Worm (Caenorhabditis elegans) whole organism, L2 larva: ENCODE measurements around the gene F54D5.7.
A peak's percentile ranks its signal among the peaks of the same experiment; 100 is the strongest.

Source experiments
- C34F6.9 ChIP-seq: fragments of 150-350 bp; optimal IDR thresholded peaks from 2 replicates; lab custom pipeline; 2014; ENCODE audit warnings: missing biosample characterization, missing genetic modification characterization
- F13H6.1 ChIP-seq: sonication (generic microtip); optimal IDR thresholded peaks from 2 replicates; lab custom pipeline; 2016; ENCODE audit warnings: missing genetic modification characterization, missing compliant biosample characterization
- R02D3.7 ChIP-seq: fragments of 150-350 bp; optimal IDR thresholded peaks from 2 replicates; lab custom pipeline; 2014; ENCODE audit warnings: missing biosample characterization, missing genetic modification characterization
- Y55F3AM.14 ChIP-seq: fragments of 200-800 bp; sonication (Bioruptor generic); optimal IDR thresholded peaks from 2 replicates; lab custom pipeline; 2018; ENCODE audit warnings: mild to moderate bottlenecking, missing genetic modification characterization, missing compliant biosample characterization
- ZK546.5 ChIP-seq: sonication (generic microtip); optimal IDR thresholded peaks from 2 replicates; lab custom pipeline; 2017; ENCODE audit warnings: missing biosample characterization, missing genetic modification characterization
- alr-1 ChIP-seq: fragments of 150-350 bp; optimal IDR thresholded peaks from 2 replicates; lab custom pipeline; 2014; ENCODE audit warnings: missing biosample characterization, missing genetic modification characterization
- aly-2 ChIP-seq: fragments of 150-350 bp; optimal IDR thresholded peaks from 2 replicates; lab custom pipeline; 2014; ENCODE audit warnings: missing biosample characterization, missing genetic modification characterization
- ama-1 ChIP-seq: fragments of 150-350 bp; optimal IDR thresholded peaks from 2 replicates; lab custom pipeline; 2018; ENCODE audit warnings: inconsistent platforms
- blmp-1 ChIP-seq: sonication (generic microtip); optimal IDR thresholded peaks from 2 replicates; lab custom pipeline; 2017; ENCODE audit warnings: missing genetic modification characterization, mild to moderate bottlenecking, missing compliant biosample characterization, antibody characterized with exemption, moderate library complexity; ENCODE audit not compliant: insufficient read depth
- ceh-16 ChIP-seq: fragments of 150-350 bp; optimal IDR thresholded peaks from 2 replicates; lab custom pipeline; 2014; ENCODE audit warnings: missing biosample characterization, missing genetic modification characterization
- ceh-82 ChIP-seq: fragments of 150-350 bp; optimal IDR thresholded peaks from 2 replicates; lab custom pipeline; 2014; ENCODE audit warnings: missing biosample characterization, missing genetic modification characterization
- crh-2 ChIP-seq: sonication (generic microtip); optimal IDR thresholded peaks from 2 replicates; lab custom pipeline; 2017; ENCODE audit warnings: missing biosample characterization, missing genetic modification characterization
- dmd-4 ChIP-seq: sonication (generic microtip); optimal IDR thresholded peaks from 2 replicates; lab custom pipeline; 2017; ENCODE audit warnings: missing biosample characterization, missing genetic modification characterization
- egl-27 ChIP-seq: sonication (generic microtip); optimal IDR thresholded peaks from 3 replicates; lab custom pipeline; 2017; ENCODE audit warnings: missing biosample characterization, missing genetic modification reagents, missing genetic modification characterization
- elt-1 ChIP-seq: fragments of 150-350 bp; optimal IDR thresholded peaks from 2 replicates; lab custom pipeline; 2014; ENCODE audit warnings: missing biosample characterization, missing genetic modification characterization
- elt-3 ChIP-seq: sonication (generic microtip); optimal IDR thresholded peaks from 2 replicates; lab custom pipeline; 2017; ENCODE audit warnings: missing biosample characterization, missing genetic modification characterization
- fos-1 ChIP-seq: fragments of 150-350 bp; optimal IDR thresholded peaks from 2 replicates; lab custom pipeline; 2014; ENCODE audit warnings: missing biosample characterization, missing genetic modification characterization
- gmeb-1 ChIP-seq: fragments of 150-350 bp; optimal IDR thresholded peaks from 2 replicates; lab custom pipeline; 2014; ENCODE audit warnings: missing biosample characterization, missing genetic modification characterization
- lin-11 ChIP-seq: fragments of 150-350 bp; sonication (generic microtip); optimal IDR thresholded peaks from 2 replicates; lab custom pipeline; 2014; ENCODE audit warnings: missing biosample characterization, missing genetic modification characterization, inconsistent platforms, mixed read lengths
- lin-13 ChIP-seq: fragments of 150-350 bp; optimal IDR thresholded peaks from 2 replicates; lab custom pipeline; 2014; ENCODE audit warnings: missing biosample characterization, missing genetic modification reagents, missing genetic modification characterization
- lin-39 ChIP-seq: fragments of 150-350 bp; optimal IDR thresholded peaks from 2 replicates; lab custom pipeline; 2014; ENCODE audit warnings: missing biosample characterization, missing genetic modification reagents, missing genetic modification characterization
- mab-5 ChIP-seq: fragments of 150-350 bp; optimal IDR thresholded peaks from 2 replicates; lab custom pipeline; 2014; ENCODE audit warnings: missing biosample characterization, missing genetic modification characterization
- mbf-1 ChIP-seq: sonication (generic microtip); optimal IDR thresholded peaks from 2 replicates; lab custom pipeline; 2017; ENCODE audit warnings: missing biosample characterization, missing genetic modification characterization
- mdl-1 ChIP-seq, 2 experiments: fragments of 150-350 bp in 1 of 2; sonication (generic microtip) in 1 of 2; optimal IDR thresholded peaks; 2 replicates each; lab custom pipeline; 2017; ENCODE audit warnings: missing biosample characterization in 2 of 2, missing genetic modification characterization in 2 of 2
- nhr-10 ChIP-seq: sonication (generic microtip); optimal IDR thresholded peaks from 2 replicates; lab custom pipeline; 2017; ENCODE audit warnings: missing biosample characterization, missing genetic modification characterization
- nhr-11 ChIP-seq: fragments of 150-350 bp; optimal IDR thresholded peaks from 2 replicates; lab custom pipeline; 2014; ENCODE audit warnings: missing biosample characterization, missing genetic modification characterization
- nhr-12 ChIP-seq: fragments of 150-350 bp; optimal IDR thresholded peaks from 2 replicates; lab custom pipeline; 2014; ENCODE audit warnings: missing biosample characterization, missing genetic modification characterization
- nhr-129 ChIP-seq: fragments of 150-350 bp; optimal IDR thresholded peaks from 2 replicates; lab custom pipeline; 2014; ENCODE audit warnings: missing biosample characterization, missing genetic modification characterization
- nhr-23 ChIP-seq: fragments of 150-350 bp; optimal IDR thresholded peaks from 2 replicates; lab custom pipeline; 2014; ENCODE audit warnings: missing biosample characterization, missing genetic modification reagents, missing genetic modification characterization
- nhr-237 ChIP-seq: fragments of 150-350 bp; optimal IDR thresholded peaks from 2 replicates; lab custom pipeline; 2014; ENCODE audit warnings: missing biosample characterization, missing genetic modification characterization
- nhr-25 ChIP-seq: fragments of 150-350 bp; sonication (generic microtip); optimal IDR thresholded peaks from 3 replicates; lab custom pipeline; 2014; ENCODE audit warnings: missing biosample characterization, missing genetic modification characterization
- nhr-6 ChIP-seq: fragments of 150-350 bp; optimal IDR thresholded peaks from 2 replicates; lab custom pipeline; 2014; ENCODE audit warnings: missing biosample characterization, missing genetic modification characterization
- nhr-77 ChIP-seq: fragments of 150-350 bp; optimal IDR thresholded peaks from 2 replicates; lab custom pipeline; 2014; ENCODE audit warnings: missing biosample characterization, missing genetic modification characterization
- peb-1 ChIP-seq: fragments of 150-350 bp; optimal IDR thresholded peaks from 2 replicates; lab custom pipeline; 2014; ENCODE audit warnings: missing biosample characterization, missing genetic modification characterization
- skn-1 ChIP-seq: sonication (generic microtip); optimal IDR thresholded peaks from 2 replicates; lab custom pipeline; 2017; ENCODE audit warnings: missing biosample characterization, missing genetic modification characterization
- sma-3 ChIP-seq: sonication (generic microtip); optimal IDR thresholded peaks from 2 replicates; lab custom pipeline; 2016; ENCODE audit warnings: missing genetic modification reagents, missing genetic modification characterization, missing compliant biosample characterization
- sma-9 ChIP-seq, 2 experiments: fragments of 150-350 bp in 1 of 2; sonication (generic microtip) in 1 of 2; optimal IDR thresholded peaks; 2 replicates each; lab custom pipeline; 2014 to 2016; ENCODE audit warnings: missing genetic modification characterization in 2 of 2, mild to moderate bottlenecking in 1 of 2, missing biosample characterization in 1 of 2, missing compliant biosample characterization in 1 of 2, missing genetic modification reagents in 1 of 2, moderate library complexity in 1 of 2
- snpc-4 ChIP-seq: fragments of 150-350 bp; optimal IDR thresholded peaks from 2 replicates; lab custom pipeline; 2014; ENCODE audit warnings: missing biosample characterization, missing genetic modification characterization
- unc-39 ChIP-seq: fragments of 150-350 bp; optimal IDR thresholded peaks from 2 replicates; lab custom pipeline; 2014; ENCODE audit warnings: missing biosample characterization, missing genetic modification characterization
- unc-55 ChIP-seq: fragments of 150-350 bp; sonication (generic microtip); optimal IDR thresholded peaks from 3 replicates; lab custom pipeline; 2014; ENCODE audit warnings: missing biosample characterization, missing genetic modification reagents, missing genetic modification characterization
- unc-62 ChIP-seq: fragments of 150-350 bp; optimal IDR thresholded peaks from 2 replicates; lab custom pipeline; 2014; ENCODE audit warnings: missing biosample characterization, missing genetic modification reagents, missing genetic modification characterization
- zag-1 ChIP-seq: fragments of 150-350 bp; optimal IDR thresholded peaks from 2 replicates; lab custom pipeline; 2014; ENCODE audit warnings: missing biosample characterization, missing genetic modification characterization
- ztf-1 ChIP-seq: fragments of 200-800 bp; sonication (Bioruptor generic); conservative IDR thresholded peaks from 2 replicates; pipeline ENCODE4 v1.3.6; 2022; ENCODE audit warnings: missing genetic modification characterization, missing compliant biosample characterization
- ztf-11 ChIP-seq: sonication (generic microtip); optimal IDR thresholded peaks from 2 replicates; lab custom pipeline; 2017; ENCODE audit warnings: missing biosample characterization, missing genetic modification characterization
- ztf-4 ChIP-seq: fragments of 150-350 bp; optimal IDR thresholded peaks from 2 replicates; lab custom pipeline; 2014; ENCODE audit warnings: missing biosample characterization, missing genetic modification characterization

F54D5.7 gene

ce11 chrII:11577397-11577796, 30.1 kb downstream of the F54D5.7 start, which contains the start of gene pcs-1:
Gene pcs-1, minus strand, starts transcription at chrII:11577740.
- peak; percentile 15 for TF ChIP-seq nhr-129 (tag; lab: Kevin White, UChicago)
- no peak for TF ChIP-seq sma-3
- peak; percentile 67 for TF ChIP-seq fos-1 (tag; lab: Kevin White, UChicago)
- peak; percentile 3 for TF ChIP-seq lin-13 (GFP tag; lab: Kevin White, UChicago)
- no peak for TF ChIP-seq alr-1 (tag; lab: Kevin White, UChicago)

DNA sequence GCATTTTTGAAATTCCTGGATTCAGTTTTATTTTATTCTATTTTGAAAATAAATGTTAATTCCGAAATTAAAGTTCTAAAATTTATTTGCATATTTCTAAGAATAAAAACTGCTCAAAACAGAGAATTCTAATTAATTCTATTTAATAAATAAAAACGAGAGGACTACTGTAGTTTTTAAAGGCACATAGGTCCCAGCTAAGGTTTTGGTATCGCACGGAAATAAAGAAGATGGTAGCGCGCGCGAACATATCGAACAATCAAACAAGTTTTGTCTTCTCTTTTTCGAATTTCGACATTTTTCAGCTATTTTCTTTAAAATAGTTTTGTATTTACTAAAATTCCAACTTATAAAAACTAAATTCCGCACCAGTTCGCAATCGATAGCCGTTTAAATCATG, 30.5 kb downstream of the F54D5.7 start:
- TF ChIP-seq alr-1 (tag; lab: Kevin White, UChicago), result no peak
- no peak for TF ChIP-seq mbf-1 (tag; lab: Kevin White, UChicago)
- no peak for TF ChIP-seq nhr-23
- TF ChIP-seq nhr-10 (tag; lab: Kevin White, UChicago), result no peak
- TF ChIP-seq ztf-1, result no peak
- no peak for TF ChIP-seq nhr-237 (tag; lab: Kevin White, UChicago)
- no peak for TF ChIP-seq aly-2 (tag; lab: Kevin White, UChicago)
- no peak for TF ChIP-seq ama-1
- TF ChIP-seq R02D3.7 (tag; lab: Kevin White, UChicago), result no peak
- TF ChIP-seq C34F6.9 (tag; lab: Kevin White, UChicago), result no peak
- no peak for TF ChIP-seq dmd-4 (tag; lab: Kevin White, UChicago)
- no peak for TF ChIP-seq unc-39
- TF ChIP-seq mdl-1 (tag; optimal IDR thresholded peaks at IDR 0.05; lab: Kevin White, UChicago), result no peak

ce11 chrII:11578327-11578726, 31.0 kb downstream of the F54D5.7 start, which contains the start of gene smc-6:
Gene smc-6, plus strand, starts transcription at chrII:11578716.
- TF ChIP-seq C34F6.9 (tag; lab: Kevin White, UChicago), result peak; percentile 57
- TF ChIP-seq snpc-4 (tag; lab: Kevin White, UChicago), result no peak
- no peak for TF ChIP-seq blmp-1 (tag; lab: Kevin White, UChicago)
- no peak for TF ChIP-seq ztf-4 (tag; lab: Kevin White, UChicago)
- TF ChIP-seq fos-1 (tag; lab: Kevin White, UChicago), result peak; percentile 45
- no peak for TF ChIP-seq nhr-6 (tag; lab: Kevin White, UChicago)
- TF ChIP-seq alr-1 (tag; lab: Kevin White, UChicago), result no peak
- TF ChIP-seq Y55F3AM.14 (GFP tag; lab: Kevin White, UChicago), result no peak
- no peak for TF ChIP-seq R02D3.7 (tag; lab: Kevin White, UChicago)
- no peak for TF ChIP-seq nhr-237 (tag; lab: Kevin White, UChicago)
- no peak for TF ChIP-seq F13H6.1 (tag; lab: Kevin White, UChicago)
- no peak for TF ChIP-seq aly-2 (tag; lab: Kevin White, UChicago)
- TF ChIP-seq mdl-1 (tag; optimal IDR thresholded peaks at IDR 0.05; lab: Kevin White, UChicago), result no peak
- no peak for TF ChIP-seq peb-1 (tag; lab: Kevin White, UChicago)
- TF ChIP-seq ztf-1, result no peak
- TF ChIP-seq ceh-16 (tag; lab: Kevin White, UChicago), result no peak
- no peak for TF ChIP-seq nhr-12 (tag; lab: Kevin White, UChicago)
- no peak for TF ChIP-seq egl-27
- peak; percentile 85 for TF ChIP-seq unc-55 (GFP tag; lab: Kevin White, UChicago)
- TF ChIP-seq skn-1 (tag; lab: Kevin White, UChicago), result no peak
- no peak for TF ChIP-seq nhr-23
- no peak for TF ChIP-seq ZK546.5 (tag; lab: Kevin White, UChicago)
- no peak for TF ChIP-seq sma-3
- TF ChIP-seq crh-2 (tag; lab: Kevin White, UChicago), result no peak
- no peak for TF ChIP-seq sma-9 (GFP tag; optimal IDR thresholded peaks at IDR 0.05; lab: Kevin White, UChicago)
- TF ChIP-seq sma-9 (tag; optimal IDR thresholded peaks at IDR 0.05; lab: Kevin White, UChicago), result no peak
- TF ChIP-seq lin-11 (tag; lab: Kevin White, UChicago), result no peak
- TF ChIP-seq mbf-1 (tag; lab: Kevin White, UChicago), result no peak
- TF ChIP-seq nhr-10 (tag; lab: Kevin White, UChicago), result no peak
- TF ChIP-seq lin-39 (tag; lab: Kevin White, UChicago), result no peak
- TF ChIP-seq elt-1 (tag; lab: Kevin White, UChicago), result no peak
- no peak for TF ChIP-seq dmd-4 (tag; lab: Kevin White, UChicago)
- no peak for TF ChIP-seq lin-13 (GFP tag; lab: Kevin White, UChicago)
- TF ChIP-seq unc-39, result no peak
- no peak for TF ChIP-seq nhr-77 (tag; lab: Kevin White, UChicago)
- no peak for TF ChIP-seq unc-62 (GFP tag; lab: Kevin White, UChicago)
- TF ChIP-seq nhr-11 (tag; lab: Kevin White, UChicago), result no peak
- no peak for TF ChIP-seq nhr-25 (tag; lab: Kevin White, UChicago)
- no peak for TF ChIP-seq ceh-82
- no peak for TF ChIP-seq ztf-11 (tag; lab: Kevin White, UChicago)
- TF ChIP-seq nhr-129 (tag; lab: Kevin White, UChicago), result peak; percentile 68
- TF ChIP-seq mab-5, result no peak
- no peak for TF ChIP-seq zag-1
- no peak for TF ChIP-seq elt-3 (tag; lab: Kevin White, UChicago)
- TF ChIP-seq ama-1, result no peak
- TF ChIP-seq gmeb-1 (tag; lab: Kevin White, UChicago), result peak; percentile 7
